Worm (Caenorhabditis elegans): Measurements from ENCODE around the gene F07C3.16.

F07C3.16 gene

ce11 chrV:9207377-9207776 lies 50.0 kb downstream of the F07C3.16 start, which contains the start of gene inx-10:
TSS of gene inx-10 (minus strand) at chrV:9207477.
- TF ChIP-seq tra-4 (tag; optimal IDR thresholded peaks at IDR 0.05) (no peak), sea-1 (GFP tag; conservative IDR thresholded peaks at IDR 0.05) (no peak), tbx-11 (GFP tag; IDR thresholded peaks at IDR 0.05) (no peak), hmg-4 (GFP tag; optimal IDR thresholded peaks at IDR 0.05) (no peak), ama-1 (optimal IDR thresholded peaks at IDR 0.05) (no peak), scrt-1 (GFP tag; IDR thresholded peaks at IDR 0.05) (no peak), pes-1 (GFP tag; IDR thresholded peaks at IDR 0.05) (no peak), ceh-36 (tag; optimal IDR thresholded peaks at IDR 0.05) (no peak), aly-1 (tag; optimal IDR thresholded peaks at IDR 0.05) (no peak), ets-7 (tag; optimal IDR thresholded peaks at IDR 0.05) (no peak), ceh-13 (GFP tag; optimal IDR thresholded peaks at IDR 0.05) (no peak), hnd-1 (tag; optimal IDR thresholded peaks at IDR 0.05) (no peak), F13C5.2 (tag; optimal IDR thresholded peaks at IDR 0.05) (no peak), flt-1 (GFP tag; IDR thresholded peaks at IDR 0.05) (no peak), tbx-37 (GFP tag; conservative IDR thresholded peaks at IDR 0.05) (no peak)

Data from whole organism, early embryonic.